Worm (Caenorhabditis elegans) whole organism, L2 larva: ENCODE data around the gene F37C4.5.

Experiments used
- F13H6.1 ChIP-seq: sonication (generic microtip); optimal IDR thresholded peaks from 2 replicates; lab custom pipeline; 2016; ENCODE audit warnings: missing genetic modification characterization, missing compliant biosample characterization
- R02D3.7 ChIP-seq: fragments of 150-350 bp; optimal IDR thresholded peaks from 2 replicates; lab custom pipeline; 2014; ENCODE audit warnings: missing biosample characterization, missing genetic modification characterization
- ama-1 ChIP-seq: fragments of 150-350 bp; optimal IDR thresholded peaks from 2 replicates; lab custom pipeline; 2018; ENCODE audit warnings: inconsistent platforms
- lin-11 ChIP-seq: fragments of 150-350 bp; sonication (generic microtip); optimal IDR thresholded peaks from 2 replicates; lab custom pipeline; 2014; ENCODE audit warnings: missing biosample characterization, missing genetic modification characterization, inconsistent platforms, mixed read lengths
- lin-13 ChIP-seq: fragments of 150-350 bp; optimal IDR thresholded peaks from 2 replicates; lab custom pipeline; 2014; ENCODE audit warnings: missing biosample characterization, missing genetic modification reagents, missing genetic modification characterization
- mbf-1 ChIP-seq: sonication (generic microtip); optimal IDR thresholded peaks from 2 replicates; lab custom pipeline; 2017; ENCODE audit warnings: missing biosample characterization, missing genetic modification characterization
- mdl-1 ChIP-seq, 2 experiments: fragments of 150-350 bp in 1 of 2; sonication (generic microtip) in 1 of 2; optimal IDR thresholded peaks; 2 replicates each; lab custom pipeline; 2017; ENCODE audit warnings: missing biosample characterization in 2 of 2, missing genetic modification characterization in 2 of 2
- nhr-11 ChIP-seq: fragments of 150-350 bp; optimal IDR thresholded peaks from 2 replicates; lab custom pipeline; 2014; ENCODE audit warnings: missing biosample characterization, missing genetic modification characterization
- nhr-237 ChIP-seq: fragments of 150-350 bp; optimal IDR thresholded peaks from 2 replicates; lab custom pipeline; 2014; ENCODE audit warnings: missing biosample characterization, missing genetic modification characterization
- skn-1 ChIP-seq: sonication (generic microtip); optimal IDR thresholded peaks from 2 replicates; lab custom pipeline; 2017; ENCODE audit warnings: missing biosample characterization, missing genetic modification characterization
- sma-9 ChIP-seq, 2 experiments: fragments of 150-350 bp in 1 of 2; sonication (generic microtip) in 1 of 2; optimal IDR thresholded peaks; 2 replicates each; lab custom pipeline; 2014 to 2016; ENCODE audit warnings: missing genetic modification characterization in 2 of 2, mild to moderate bottlenecking in 1 of 2, missing biosample characterization in 1 of 2, missing compliant biosample characterization in 1 of 2, missing genetic modification reagents in 1 of 2, moderate library complexity in 1 of 2
- snpc-4 ChIP-seq: fragments of 150-350 bp; optimal IDR thresholded peaks from 2 replicates; lab custom pipeline; 2014; ENCODE audit warnings: missing biosample characterization, missing genetic modification characterization
- unc-62 ChIP-seq: fragments of 150-350 bp; optimal IDR thresholded peaks from 2 replicates; lab custom pipeline; 2014; ENCODE audit warnings: missing biosample characterization, missing genetic modification reagents, missing genetic modification characterization
- ztf-11 ChIP-seq: sonication (generic microtip); optimal IDR thresholded peaks from 2 replicates; lab custom pipeline; 2017; ENCODE audit warnings: missing biosample characterization, missing genetic modification characterization

ce11 chrIV:3854606-3855005, 19.0 kb downstream of the F37C4.5 start:
- TF ChIP-seq R02D3.7 (tag; lab: Kevin White, UChicago) (no peak), skn-1 (tag; lab: Kevin White, UChicago) (no peak), ztf-11 (tag; lab: Kevin White, UChicago) (no peak), snpc-4 (no peak), mbf-1 (no peak), sma-9 (GFP tag; optimal IDR thresholded peaks at IDR 0.05; lab: Kevin White, UChicago) (no peak), sma-9 (tag; optimal IDR thresholded peaks at IDR 0.05; lab: Kevin White, UChicago) (no peak), nhr-11 (tag; lab: Kevin White, UChicago) (no peak), F13H6.1 (no peak), nhr-237 (no peak), lin-13 (GFP tag; lab: Kevin White, UChicago) (no peak), lin-11 (tag; lab: Kevin White, UChicago) (no peak), unc-62 (no peak), mdl-1 (tag; optimal IDR thresholded peaks at IDR 0.05; lab: Kevin White, UChicago) (no peak), ama-1 (lab: Kevin White, UChicago) (no peak)
